Worm (Caenorhabditis elegans): Measurements from ENCODE around the gene nlt-1.

The nlt-1 gene

DNA sequence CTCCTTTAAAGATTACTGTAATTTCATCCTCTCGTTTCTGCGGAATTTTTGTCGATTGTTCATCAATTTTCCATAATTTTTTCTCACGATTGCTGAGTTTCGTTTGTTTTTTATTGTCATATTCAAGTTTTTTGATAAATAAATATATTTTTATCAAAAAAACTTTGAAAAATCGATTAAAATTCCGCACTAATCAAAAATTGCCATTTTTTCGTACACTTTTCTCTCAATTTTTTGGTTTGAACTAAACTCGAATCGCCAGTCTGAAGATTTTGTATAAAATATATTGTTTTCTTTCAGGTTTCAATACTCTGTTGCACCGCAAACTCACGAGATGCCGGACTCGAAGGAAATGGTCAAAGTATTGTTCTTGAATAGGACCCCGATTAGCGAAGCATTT lies 39.9 kb upstream of the nlt-1 start, which contains the start of gene ogr-2 (continued):
- TF ChIP-seq nhr-84 (tag; optimal IDR thresholded peaks at IDR 0.05): no peak

DNA sequence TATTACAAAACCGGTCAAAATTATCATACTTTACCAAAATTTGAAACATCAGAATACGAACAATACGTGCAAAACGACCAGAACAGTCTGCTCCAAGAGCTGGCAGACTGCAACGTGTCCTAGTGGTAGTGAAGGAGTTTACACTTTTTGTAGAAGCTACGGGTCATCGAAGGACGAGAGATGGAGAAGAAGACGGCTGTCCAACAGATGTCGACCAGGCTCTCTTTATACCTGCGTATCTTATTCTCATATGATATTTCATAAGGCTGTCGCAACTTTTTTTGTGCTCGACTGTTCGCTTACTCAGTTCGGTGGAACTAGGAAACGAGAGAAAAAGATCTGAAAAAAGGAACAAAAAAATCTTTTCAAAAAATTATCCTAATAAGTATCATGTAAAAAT lies 38.9 kb upstream of the nlt-1 start, which contains the start of gene let-268:
let-268 (minus strand) TSS at position 182 of the 400 bp plus-strand sequence.
- peak; percentile 38 for TF ChIP-seq lin-14 (GFP tag; optimal IDR thresholded peaks at IDR 0.05)
- no peak for TF ChIP-seq pag-3 (tag; optimal IDR thresholded peaks at IDR 0.05; ENCODE audit: borderline replicate concordance, insufficient read depth)
- TF ChIP-seq rnt-1 (tag; optimal IDR thresholded peaks at IDR 0.05): peak; percentile 42

DNA sequence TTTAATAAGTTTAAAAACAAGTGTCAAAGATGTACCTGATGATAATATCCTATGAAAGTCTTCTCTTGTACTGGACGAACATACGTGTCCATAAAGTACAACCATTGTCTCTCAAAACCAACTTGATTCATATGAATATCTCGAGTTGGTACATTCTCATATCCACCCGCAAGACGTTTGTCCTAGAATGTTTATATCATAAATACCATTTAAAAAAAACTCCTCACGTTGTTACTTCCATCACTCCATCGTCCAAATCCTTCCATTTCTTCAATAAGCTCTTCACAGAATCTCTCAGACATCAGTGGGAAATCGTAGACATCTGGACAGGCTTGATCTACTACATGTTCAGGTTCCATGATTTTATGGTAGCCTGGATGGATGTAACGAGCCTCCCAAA lies 34.5 kb upstream of the nlt-1 start:
- TF ChIP-seq ceh-63 (GFP tag; optimal IDR thresholded peaks at IDR 0.05) (no peak), efl-1 (optimal IDR thresholded peaks at IDR 0.05) (no peak), efl-1 (GFP tag; optimal IDR thresholded peaks at IDR 0.05 in 1 of 2) (peak in 1 of 2 experiments; percentile 28)

DNA sequence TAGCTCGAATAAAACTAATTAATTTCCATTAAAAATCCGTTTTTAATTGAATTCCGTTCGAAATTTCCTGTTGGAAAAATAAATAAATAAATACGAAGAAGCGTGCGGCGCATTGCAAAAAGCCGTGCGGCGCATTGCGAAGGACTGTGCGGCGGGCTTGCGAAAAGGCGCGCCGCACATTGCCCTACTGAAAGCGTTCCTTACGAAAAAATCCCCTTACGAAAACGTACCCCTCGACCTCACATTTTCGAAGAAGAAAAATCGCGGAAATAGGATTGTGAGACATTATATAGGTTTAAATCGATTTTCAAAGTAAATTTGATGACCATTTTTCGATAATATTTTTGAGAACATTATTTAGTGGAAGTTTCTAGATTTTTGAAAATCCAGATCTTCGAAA lies 33.8 kb upstream of the nlt-1 start:
- TF ChIP-seq mab-9 (GFP tag; IDR thresholded peaks at IDR 0.05) (0 out of 2 replicates have a peak, but pooled peaks have one; percentile 15), lsy-2 (tag; optimal IDR thresholded peaks at IDR 0.05) (peak in 1 of 2 experiments; percentile 28), ceh-88 (GFP tag; IDR thresholded peaks at IDR 0.05) (peak; percentile 70), grh-1 (GFP tag; IDR thresholded peaks at IDR 0.05) (peak; percentile 63), efl-1 (optimal IDR thresholded peaks at IDR 0.05) (peak in 1 of 2 experiments; percentile 4), efl-1 (GFP tag; optimal IDR thresholded peaks at IDR 0.05 in 1 of 2) (peak in 1 of 2 experiments; percentile 87), dpl-1 (GFP tag; optimal IDR thresholded peaks at IDR 0.05) (peak in 1 of 3 experiments; percentile 17), unc-98 (GFP tag; IDR thresholded peaks at IDR 0.05) (peak; percentile 16; the same call in 1 of the 2 replicates), nhr-71 (tag; optimal IDR thresholded peaks at IDR 0.05) (peak; percentile 16), nhr-19 (GFP tag; conservative IDR thresholded peaks at IDR 0.05) (peak; percentile 81), isw-1 (GFP tag; IDR thresholded peaks at IDR 0.05) (peak; percentile 77), nhr-47 (tag; optimal IDR thresholded peaks at IDR 0.05) (peak; percentile 15), C16A3.4 (tag; optimal IDR thresholded peaks at IDR 0.05) (peak; percentile 8)

DNA sequence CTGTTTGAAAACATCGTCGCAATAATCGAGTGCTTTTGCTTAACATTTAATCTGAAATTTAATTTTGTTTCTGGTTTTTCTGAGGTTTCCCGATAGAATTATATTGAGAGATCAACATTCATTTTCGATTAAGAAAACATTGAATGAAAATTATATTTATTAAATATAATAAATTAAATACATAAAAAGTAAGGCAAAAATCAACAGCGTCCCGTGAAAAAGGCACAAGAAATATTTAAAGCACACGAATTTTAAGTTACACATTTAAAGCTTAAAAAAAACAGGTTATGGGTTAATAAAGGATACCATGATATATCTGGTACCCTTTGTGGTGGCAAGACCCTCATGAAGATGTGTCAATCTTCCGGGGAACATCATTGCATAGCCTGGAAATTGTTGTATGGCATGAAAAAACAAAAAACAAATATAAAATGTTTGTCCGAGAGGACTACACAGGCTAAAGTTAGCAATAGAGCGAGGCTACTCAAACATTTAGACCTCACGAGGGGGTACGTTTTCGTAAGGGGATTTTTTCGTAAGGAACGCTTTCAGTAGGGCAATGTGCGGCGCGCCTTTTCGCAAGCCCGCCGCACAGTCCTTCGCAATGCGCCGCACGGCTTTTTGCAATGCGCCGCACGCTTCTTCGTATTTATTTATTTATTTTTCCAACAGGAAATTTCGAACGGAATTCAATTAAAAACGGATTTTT lies 32.4 kb upstream of the nlt-1 start, which contains the start of gene mtcu-2:
mtcu-2 (minus strand) TSS at position 51 of the 709 bp plus-strand sequence.
- TF ChIP-seq egl-27 (tag; optimal IDR thresholded peaks at IDR 0.05): peak in 1 of 2 experiments; percentile 2
- TF ChIP-seq egl-13 (tag; optimal IDR thresholded peaks at IDR 0.05): peak; percentile 64
- peak; percentile 84 for TF ChIP-seq nhr-20 (tag; optimal IDR thresholded peaks at IDR 0.05)
- TF ChIP-seq dpl-1 (GFP tag; optimal IDR thresholded peaks at IDR 0.05): peak; percentile 51 to 72 (median 65)
- TF ChIP-seq lin-15B (tag; optimal IDR thresholded peaks at IDR 0.05): peak; percentile 85
- peak; percentile 57 for TF ChIP-seq vab-15 (tag; optimal IDR thresholded peaks at IDR 0.05)
- peak; percentile 98 for TF ChIP-seq nhr-19 (GFP tag; conservative IDR thresholded peaks at IDR 0.05)
- TF ChIP-seq dsc-1 (tag; optimal IDR thresholded peaks at IDR 0.05): peak; percentile 80
- peak; percentile 62 for TF ChIP-seq irx-1 (tag; optimal IDR thresholded peaks at IDR 0.05)
- TF ChIP-seq snu-23 (GFP tag; optimal IDR thresholded peaks at IDR 0.05): peak; percentile 79
- TF ChIP-seq ceh-8 (GFP tag; optimal IDR thresholded peaks at IDR 0.05): peak; percentile 10
- TF ChIP-seq swsn-7 (tag; optimal IDR thresholded peaks at IDR 0.05): peak; percentile 87
- peak; percentile 5 for TF ChIP-seq ztf-4 (tag; optimal IDR thresholded peaks at IDR 0.05)
- peak; percentile 91 for TF ChIP-seq rnt-1 (tag; optimal IDR thresholded peaks at IDR 0.05)
- peak; percentile 97 for TF ChIP-seq mab-9 (GFP tag; IDR thresholded peaks at IDR 0.05)
- TF ChIP-seq nhr-71 (tag; optimal IDR thresholded peaks at IDR 0.05): peak; percentile 91
- TF ChIP-seq zip-4 (GFP tag; optimal IDR thresholded peaks at IDR 0.05): peak; percentile 43
- TF ChIP-seq nhr-77 (tag; optimal IDR thresholded peaks at IDR 0.05): peak; percentile 60
- TF ChIP-seq sox-4 (tag; optimal IDR thresholded peaks at IDR 0.05): peak; percentile 71
- TF ChIP-seq ceh-82 (tag; optimal IDR thresholded peaks at IDR 0.05): peak; percentile 82 to 88 (median 83)
- TF ChIP-seq unc-98 (GFP tag; IDR thresholded peaks at IDR 0.05): peak; percentile 90
- TF ChIP-seq ceh-88 (GFP tag; IDR thresholded peaks at IDR 0.05): peak; percentile 98
- TF ChIP-seq isw-1 (GFP tag; IDR thresholded peaks at IDR 0.05): peak; percentile 99
- peak; percentile 79 for TF ChIP-seq jun-1 (tag; optimal IDR thresholded peaks at IDR 0.05)
- peak; percentile 81 for TF ChIP-seq pax-3 (tag; optimal IDR thresholded peaks at IDR 0.05)
- peak; percentile 96 for TF ChIP-seq nhr-85 (tag)
- TF ChIP-seq ceh-90 (tag; optimal IDR thresholded peaks at IDR 0.05): peak; percentile 27
- TF ChIP-seq snpc-4 (tag; optimal IDR thresholded peaks at IDR 0.05): peak; percentile 47
- TF ChIP-seq C16A3.4 (tag; optimal IDR thresholded peaks at IDR 0.05): peak; percentile 80
- peak in 3 of 6 experiments; percentile 27 to 76 (median 30) for TF ChIP-seq elt-3 (tag; optimal IDR thresholded peaks at IDR 0.05)
- peak; percentile 52 for TF ChIP-seq F16B12.6 (tag; optimal IDR thresholded peaks at IDR 0.05)
- peak; percentile 53 for TF ChIP-seq unc-130 (tag; optimal IDR thresholded peaks at IDR 0.05)

Data from whole organism, L1 larva.